Fruit fly (Drosophila melanogaster) S2 (cell line): Measurements from ENCODE around the gene CG16972.

Source experiments
- CG8478 ChIP-seq: fragments of >200 bp; optimal IDR thresholded peaks from 2 replicates; lab custom pipeline; 2018
- CTCF ChIP-seq, 2 experiments: fragments of >200 bp; optimal IDR thresholded peaks; 2 replicates each; lab custom pipeline; 2018

The CG16972 gene

DNA sequence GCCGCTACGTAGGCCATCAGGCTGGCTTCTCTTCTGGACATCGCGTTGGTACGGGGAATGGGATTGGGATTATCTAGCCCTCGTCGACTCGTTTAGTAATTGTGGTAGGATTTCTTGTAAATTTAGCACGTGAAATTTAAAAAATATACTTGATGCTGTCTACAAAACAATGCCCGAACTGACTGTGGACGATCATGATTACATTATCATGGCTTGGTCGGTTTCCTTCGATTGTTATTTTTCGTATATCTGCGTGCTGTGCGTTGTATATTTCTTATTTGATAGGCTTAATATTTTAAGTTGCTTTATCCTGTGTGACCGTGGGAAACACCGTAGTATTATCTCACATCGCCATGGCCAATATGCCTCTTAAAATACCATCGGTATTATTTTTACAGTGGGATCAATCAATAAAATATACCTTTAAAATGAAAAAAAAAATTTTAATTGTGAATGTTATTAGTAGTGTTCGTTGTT, at the start of gene CG16972:
Gene CG16972, minus strand, starts transcription at position 336 of the 477 bp plus-strand sequence.
- TF ChIP-seq CG8478 (lab: Kevin White, UChicago) (no peak), CTCF (optimal IDR thresholded peaks at IDR 0.05; lab: Kevin White, UChicago) (no peak)

- TF ChIP-seq CG8478 (lab: Kevin White, UChicago) (no peak), CTCF (optimal IDR thresholded peaks at IDR 0.05; lab: Kevin White, UChicago) (no peak)
These were observed 48.1 kb upstream of the CG16972 start for dm6 chr2L:13251167-13251566.

- TF ChIP-seq CTCF (optimal IDR thresholded peaks at IDR 0.05; lab: Kevin White, UChicago), result no peak
- TF ChIP-seq CG8478 (lab: Kevin White, UChicago), result no peak
These were observed 43.0 kb upstream of the CG16972 start, which contains the start of gene CG16820 for dm6 chr2L:13245855-13246645. TSS of gene CG16820 (plus strand) at chr2L:13246232.

DNA sequence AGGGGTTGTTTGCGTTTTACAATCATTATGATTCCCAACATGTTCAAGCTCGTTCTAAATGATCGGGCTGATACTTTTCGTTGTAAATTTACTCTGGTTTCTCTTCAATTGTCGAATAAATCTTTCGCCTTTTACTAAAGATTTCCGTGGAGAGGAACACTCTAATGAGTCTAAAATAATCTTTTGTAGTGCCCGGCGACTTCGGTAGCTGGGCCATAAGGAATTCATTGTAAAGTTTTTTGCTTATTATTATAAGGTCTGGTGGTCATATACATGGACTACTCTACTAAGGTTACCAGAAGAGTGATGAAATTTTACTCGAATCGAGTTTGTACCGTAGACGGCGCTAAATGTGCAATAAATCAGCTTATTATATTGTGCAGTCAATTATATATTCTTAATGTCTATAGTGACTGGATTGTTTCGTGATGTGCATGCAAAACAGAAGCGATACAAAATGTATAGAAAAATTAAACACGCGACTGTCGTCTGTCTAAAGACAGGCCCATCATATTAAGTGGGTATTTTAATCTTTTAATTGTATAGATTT, 41.7 kb upstream of the CG16972 start:
- TF ChIP-seq CG8478 (lab: Kevin White, UChicago) (no peak), CTCF (optimal IDR thresholded peaks at IDR 0.05; lab: Kevin White, UChicago) (no peak)

- TF ChIP-seq CG8478 (lab: Kevin White, UChicago) (no peak), CTCF (optimal IDR thresholded peaks at IDR 0.05; lab: Kevin White, UChicago) (no peak)
These were observed 36.6 kb upstream of the CG16972 start, which contains the start of gene Jhbp13 for dm6 chr2L:13239689-13240088. TSS of gene Jhbp13 (plus strand) at chr2L:13239989.

dm6 chr2L:13236194-13236593, 33.1 kb upstream of the CG16972 start, which contains the start of gene Jhbp14:
TSS of gene Jhbp14 (plus strand) at chr2L:13236494.
- TF ChIP-seq CTCF (optimal IDR thresholded peaks at IDR 0.05; lab: Kevin White, UChicago), result no peak
- no peak for TF ChIP-seq CG8478 (lab: Kevin White, UChicago)

DNA sequence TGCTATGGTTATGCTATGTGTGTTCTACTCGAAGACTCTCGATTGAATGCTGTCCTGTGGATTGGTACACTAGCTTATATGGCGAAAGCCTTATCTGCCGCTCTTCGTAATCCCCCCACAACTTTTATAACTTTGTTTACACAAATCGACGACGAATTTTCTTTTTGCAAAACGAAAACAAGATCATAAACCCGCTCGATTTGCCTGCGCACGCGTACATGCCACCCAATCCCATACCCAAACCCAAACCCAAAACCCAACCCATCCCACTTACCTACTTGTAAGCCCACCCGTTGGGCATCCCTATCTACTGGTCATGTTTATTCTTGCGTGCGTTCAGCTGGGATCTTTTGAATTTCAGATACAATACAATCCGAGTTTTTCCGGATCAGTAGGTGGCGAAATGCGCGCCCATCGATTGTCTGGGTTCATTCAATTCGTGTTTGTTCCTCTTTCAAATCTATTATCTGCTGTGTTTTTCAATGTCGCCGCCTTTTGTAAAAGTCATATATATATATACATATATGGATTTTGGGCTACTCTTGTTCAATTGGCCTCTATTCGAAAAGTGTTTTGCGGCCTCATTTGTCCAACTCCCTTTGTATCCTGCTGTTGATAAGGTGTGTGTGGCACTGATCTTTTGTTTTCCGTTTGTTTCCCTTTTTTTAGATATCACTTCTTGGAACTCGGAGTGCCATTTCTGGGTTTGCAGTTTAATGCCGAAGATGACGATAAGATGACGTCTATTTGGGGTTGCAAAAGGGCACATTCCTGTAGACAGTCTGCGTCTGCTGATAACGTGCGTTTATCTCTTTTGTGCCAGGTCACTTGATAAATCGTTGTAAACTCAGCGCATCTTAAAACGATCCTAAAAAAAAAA, 31.8 kb upstream of the CG16972 start, which contains the start of gene Mabi:
Gene Mabi, minus strand, starts transcription at position 51 of the 880 bp plus-strand sequence.
- TF ChIP-seq CG8478 (lab: Kevin White, UChicago) (no peak), CTCF (optimal IDR thresholded peaks at IDR 0.05; lab: Kevin White, UChicago) (no peak)

- TF ChIP-seq CTCF (optimal IDR thresholded peaks at IDR 0.05; lab: Kevin White, UChicago) (no peak), CG8478 (lab: Kevin White, UChicago) (no peak)
These were observed 28.6 kb upstream of the CG16972 start, which contains the start of gene Prosalpha6T for dm6 chr2L:13231739-13232138. TSS of gene Prosalpha6T (plus strand) at chr2L:13232039.

DNA sequence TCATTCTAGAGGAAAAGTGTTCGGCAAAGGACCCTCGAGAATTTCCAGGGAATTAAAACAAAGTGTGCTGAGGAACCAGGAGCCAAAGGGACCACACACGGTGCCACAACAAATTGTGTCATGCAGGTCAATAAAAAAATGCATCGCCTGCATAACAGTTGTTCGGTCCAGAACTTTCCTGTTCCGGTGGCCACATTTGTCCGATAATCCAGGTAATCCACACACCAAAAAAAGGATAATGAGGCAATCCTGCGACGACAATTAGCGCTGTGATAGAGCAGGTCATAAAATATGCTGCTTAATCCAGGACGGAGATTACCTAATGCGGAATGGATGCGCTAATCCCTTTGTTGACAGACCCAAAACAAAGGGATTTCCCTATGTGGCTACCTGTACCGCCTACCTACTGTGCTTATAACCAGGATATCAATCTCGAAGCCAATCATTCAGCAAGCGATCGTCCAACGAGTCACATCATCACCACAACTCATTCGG, 26.3 kb upstream of the CG16972 start, which contains the start of gene CG16815:
Gene CG16815, plus strand, starts transcription at position 445 of the 495 bp plus-strand sequence.
- TF ChIP-seq CTCF (optimal IDR thresholded peaks at IDR 0.05; lab: Kevin White, UChicago) (no peak), CG8478 (lab: Kevin White, UChicago) (no peak)

dm6 chr2L:13227242-13227641, 24.1 kb upstream of the CG16972 start, which contains the start of gene CG16813:
TSS of gene CG16813 (plus strand) at chr2L:13227529.
- TF ChIP-seq CG8478 (lab: Kevin White, UChicago) (no peak), CTCF (optimal IDR thresholded peaks at IDR 0.05; lab: Kevin White, UChicago) (no peak)

DNA sequence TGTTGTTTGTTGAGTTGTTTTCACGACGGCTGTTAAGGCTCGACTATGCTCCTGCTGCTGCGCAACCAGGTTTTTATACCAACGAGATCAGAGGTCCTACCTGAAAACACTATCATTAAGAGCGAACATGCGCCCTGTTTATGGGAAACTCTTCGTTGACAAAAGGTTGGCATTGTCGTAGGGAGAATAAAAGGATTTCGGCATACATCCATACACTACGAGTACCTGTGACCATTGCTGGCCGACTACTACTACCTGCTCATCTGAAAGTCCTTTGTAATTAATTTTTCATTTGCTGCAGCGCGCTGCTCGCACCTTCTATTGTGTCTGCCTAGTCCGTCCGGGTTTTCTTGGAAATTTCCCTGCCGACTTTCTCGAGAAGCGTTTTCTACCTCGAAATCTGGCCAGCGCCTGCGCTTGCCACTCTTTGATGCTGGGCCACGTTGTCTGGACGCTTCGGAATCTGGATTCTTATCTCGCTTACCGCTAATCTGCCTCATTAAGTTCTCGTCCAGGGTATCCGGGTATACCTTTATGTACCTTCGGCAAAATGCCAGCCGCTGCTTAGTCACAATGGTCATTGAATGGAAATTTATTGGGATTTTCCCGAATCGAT, 22.2 kb upstream of the CG16972 start, which contains the start of gene CG15480:
Gene CG15480, minus strand, starts transcription at position 51 of the 616 bp plus-strand sequence.
- TF ChIP-seq CG8478 (lab: Kevin White, UChicago), result no peak
- TF ChIP-seq CTCF (optimal IDR thresholded peaks at IDR 0.05; lab: Kevin White, UChicago), result no peak

DNA sequence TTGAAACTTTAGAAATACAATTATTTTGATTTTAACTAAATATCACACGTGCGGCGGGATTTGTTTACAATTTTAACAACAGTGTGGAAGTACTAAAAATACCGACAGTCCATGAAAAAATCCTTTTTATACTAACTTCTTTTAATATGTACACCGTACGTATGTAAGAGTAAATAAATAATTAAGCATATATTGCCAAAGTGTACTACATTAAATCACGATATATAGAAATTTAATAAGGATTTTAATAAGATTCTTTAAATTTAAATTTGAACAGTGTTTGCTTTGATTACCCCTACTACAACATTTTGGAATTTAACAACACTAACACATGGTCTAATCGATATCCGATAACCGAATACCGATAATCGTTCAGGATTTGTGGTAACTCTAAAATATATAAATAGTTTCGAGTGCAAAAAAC, 19.1 kb upstream of the CG16972 start, which contains the start of the genes Ski6 and CG16812:
Gene Ski6, minus strand, starts transcription at position 205 of the 424 bp plus-strand sequence.
Gene CG16812, plus strand, starts transcription at position 363 of the 424 bp plus-strand sequence.
- TF ChIP-seq CG8478 (lab: Kevin White, UChicago), result no peak
- no peak for TF ChIP-seq CTCF (optimal IDR thresholded peaks at IDR 0.05; lab: Kevin White, UChicago)
